Fruit fly (Drosophila melanogaster): ENCODE data around the gene CG6980.
A peak's percentile ranks its signal among the peaks of the same experiment; 100 is the strongest.

CG6980 gene

dm6 chr3R:24805048-24805447 lies 2.4 kb upstream of the CG6980 start, which contains the start of gene polybromo (continued):
- no peak for TF ChIP-seq dati (GFP tag; IDR thresholded peaks at IDR 0.05)
- peak; percentile 12 for TF ChIP-seq CG10267 (tag; optimal IDR thresholded peaks at IDR 0.05)
- TF ChIP-seq CG5953 (GFP tag; IDR thresholded peaks at IDR 0.05), result no peak
- no peak for TF ChIP-seq CG6765 (GFP tag; optimal IDR thresholded peaks at IDR 0.05)
- TF ChIP-seq pum (GFP tag; optimal IDR thresholded peaks at IDR 0.05), result no peak
- TF ChIP-seq D (optimal IDR thresholded peaks at IDR 0.05), result no peak
- no peak for TF ChIP-seq D (GFP tag; optimal IDR thresholded peaks at IDR 0.05)
- no peak for TF ChIP-seq CG12942 (GFP tag; optimal IDR thresholded peaks at IDR 0.05)
- no peak for TF ChIP-seq CG17912 (GFP tag; optimal IDR thresholded peaks at IDR 0.05)
- no peak for TF ChIP-seq crol (GFP tag; IDR thresholded peaks at IDR 0.05)
- no peak for TF ChIP-seq al (GFP tag; IDR thresholded peaks at IDR 0.05)
- TF ChIP-seq wek (GFP tag; optimal IDR thresholded peaks at IDR 0.05), result no peak
- no peak for TF ChIP-seq CG12659 (GFP tag; optimal IDR thresholded peaks at IDR 0.05)
- TF ChIP-seq sens-2 (GFP tag; IDR thresholded peaks at IDR 0.05), result no peak
- no peak for TF ChIP-seq sd (tag; optimal IDR thresholded peaks at IDR 0.05)
- TF ChIP-seq Hand (GFP tag; optimal IDR thresholded peaks at IDR 0.05), result no peak
- no peak for TF ChIP-seq kah (GFP tag; optimal IDR thresholded peaks at IDR 0.05)
- peak; percentile 80 for TF ChIP-seq pzg (GFP tag; optimal IDR thresholded peaks at IDR 0.05)
- TF ChIP-seq chinmo (GFP tag; IDR thresholded peaks at IDR 0.05; ENCODE audit: partially characterized antibody), result peak; percentile 93
- peak; percentile 80; the same call in 2 of the 3 replicates for TF ChIP-seq vnd (GFP tag; IDR thresholded peaks at IDR 0.05; ENCODE audit: partially characterized antibody)
- peak; percentile 30; the same call in 1 of the 2 replicates for TF ChIP-seq slbo (GFP tag; IDR thresholded peaks at IDR 0.05)
- no peak for TF ChIP-seq CG14050 (GFP tag; IDR thresholded peaks at IDR 0.05)
- TF ChIP-seq gce (GFP tag; IDR thresholded peaks at IDR 0.05), result no peak
- no peak for TF ChIP-seq fu2 (GFP tag; optimal IDR thresholded peaks at IDR 0.05)
- TF ChIP-seq CG31441 (GFP tag; IDR thresholded peaks at IDR 0.05), result no peak
- TF ChIP-seq ash1 (GFP tag; optimal IDR thresholded peaks at IDR 0.05), result no peak
- no peak for TF ChIP-seq CG18619 (GFP tag; optimal IDR thresholded peaks at IDR 0.05)
- TF ChIP-seq mld (GFP tag; IDR thresholded peaks at IDR 0.05; ENCODE audit: partially characterized antibody), result peak; percentile 74; the same call in 1 of the 3 replicates
- peak; percentile 88 for TF ChIP-seq nerfin-2 (GFP tag; IDR thresholded peaks at IDR 0.05; ENCODE audit: partially characterized antibody)
- TF ChIP-seq CG10565 (GFP tag; optimal IDR thresholded peaks at IDR 0.05), result no peak
- TF ChIP-seq H2.0 (GFP tag; IDR thresholded peaks at IDR 0.05), result no peak
- TF ChIP-seq onecut (GFP tag; IDR thresholded peaks at IDR 0.05), result no peak
- no peak for TF ChIP-seq Fer2 (tag; optimal IDR thresholded peaks at IDR 0.05)
- TF ChIP-seq CG16815 (GFP tag; optimal IDR thresholded peaks at IDR 0.05), result no peak
- TF ChIP-seq MESR4 (GFP tag; optimal IDR thresholded peaks at IDR 0.05), result peak; percentile 76
- TF ChIP-seq Ssrp (tag; optimal IDR thresholded peaks at IDR 0.05), result no peak
- no peak for TF ChIP-seq schlank (tag; optimal IDR thresholded peaks at IDR 0.05)
- no peak for TF ChIP-seq CG11504 (tag; optimal IDR thresholded peaks at IDR 0.05)
- TF ChIP-seq dm (GFP tag; optimal IDR thresholded peaks at IDR 0.05), result no peak
- TF ChIP-seq seq (GFP tag; IDR thresholded peaks at IDR 0.05), result no peak
- TF ChIP-seq CG7786 (GFP tag; optimal IDR thresholded peaks at IDR 0.05), result no peak
- TF ChIP-seq CG17186 (GFP tag; optimal IDR thresholded peaks at IDR 0.05), result peak; percentile 94
- TF ChIP-seq wdn (GFP tag; IDR thresholded peaks at IDR 0.05), result no peak
- peak; percentile 88 for TF ChIP-seq MBD-R2 (GFP tag; IDR thresholded peaks at IDR 0.05)
- peak; percentile 59 for TF ChIP-seq Sin3A (optimal IDR thresholded peaks at IDR 0.05)
- no peak for TF ChIP-seq CG30020 (tag; optimal IDR thresholded peaks at IDR 0.05)
- peak; percentile 64 for TF ChIP-seq CG2129 (GFP tag; IDR thresholded peaks at IDR 0.05; ENCODE audit: partially characterized antibody)
- peak; percentile 17 for TF ChIP-seq CG30403 (GFP tag; optimal IDR thresholded peaks at IDR 0.05)
- no peak for TF ChIP-seq CG6689 (GFP tag; IDR thresholded peaks at IDR 0.05)
- TF ChIP-seq CG14710 (tag; optimal IDR thresholded peaks at IDR 0.05), result peak; percentile 33
- no peak for TF ChIP-seq CG4360 (GFP tag; IDR thresholded peaks at IDR 0.05)
- no peak for TF ChIP-seq CG31224 (GFP tag; IDR thresholded peaks at IDR 0.05)

All from whole organism, embryonic.